Worm (Caenorhabditis elegans): Measurements from ENCODE around the gene K04F1.8.

The K04F1.8 gene

DNA sequence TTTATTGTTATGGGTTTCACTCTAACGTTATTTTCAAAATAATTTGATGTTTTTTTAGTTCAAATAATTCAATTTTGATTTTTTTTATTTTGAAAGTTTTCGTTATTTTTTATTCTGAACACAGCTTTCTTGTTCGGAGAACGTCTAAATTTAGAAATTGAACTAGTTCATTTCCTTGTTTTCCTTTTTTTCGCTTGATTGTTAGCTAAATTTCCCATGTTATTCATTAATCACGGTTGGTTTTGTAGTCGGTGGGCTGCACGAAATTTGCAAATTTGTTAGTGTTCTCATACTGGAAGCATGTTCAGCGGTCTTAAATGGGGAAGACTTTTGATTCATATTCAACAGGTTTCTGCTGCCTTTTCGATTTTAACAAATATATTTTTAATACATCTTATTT, 31.1 kb upstream of the K04F1.8 start, which contains the start of gene str-222:
Gene str-222 (plus strand): TSS at position 301 of the 400 bp plus-strand sequence.
- TF ChIP-seq egl-5 (tag; optimal IDR thresholded peaks at IDR 0.05) (no peak), nhr-67 (tag; optimal IDR thresholded peaks at IDR 0.05) (no peak), unc-62 (GFP tag; optimal IDR thresholded peaks at IDR 0.05) (no peak), nhr-76 (tag; optimal IDR thresholded peaks at IDR 0.05) (no peak), pha-4 (tag; optimal IDR thresholded peaks at IDR 0.05) (no peak), lsy-12 (tag; optimal IDR thresholded peaks at IDR 0.05) (no peak), nhr-25 (tag; optimal IDR thresholded peaks at IDR 0.05) (no peak), fkh-10 (GFP tag; optimal IDR thresholded peaks at IDR 0.05) (no peak)

DNA sequence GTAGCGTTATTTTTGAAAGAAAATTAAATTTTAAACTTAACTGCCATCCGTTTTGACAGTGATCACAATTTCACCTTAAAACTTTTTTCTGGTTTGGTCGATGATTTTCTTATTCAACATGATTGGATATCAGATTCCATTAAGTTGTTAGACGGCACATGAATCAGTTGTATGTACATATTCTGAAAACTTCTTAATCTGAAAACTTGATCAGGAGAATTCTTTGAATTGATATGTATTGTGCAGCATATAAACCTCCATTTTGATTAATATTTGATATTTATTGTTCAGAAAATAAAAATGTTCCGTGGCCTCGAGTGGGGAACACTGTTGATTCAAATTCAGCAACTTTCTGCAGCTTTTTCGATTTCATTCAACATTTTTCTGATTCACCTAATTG, 27.0 kb upstream of the K04F1.8 start, which contains the start of gene str-221:
Gene str-221 (plus strand): TSS at position 301 of the 400 bp plus-strand sequence.
- TF ChIP-seq hmg-11 (tag; optimal IDR thresholded peaks at IDR 0.05) (no peak), ztf-4 (tag; optimal IDR thresholded peaks at IDR 0.05) (no peak), R02D3.7 (tag; optimal IDR thresholded peaks at IDR 0.05) (no peak), fkh-10 (GFP tag; optimal IDR thresholded peaks at IDR 0.05) (no peak), lin-15B (tag; optimal IDR thresholded peaks at IDR 0.05) (no peak)

DNA sequence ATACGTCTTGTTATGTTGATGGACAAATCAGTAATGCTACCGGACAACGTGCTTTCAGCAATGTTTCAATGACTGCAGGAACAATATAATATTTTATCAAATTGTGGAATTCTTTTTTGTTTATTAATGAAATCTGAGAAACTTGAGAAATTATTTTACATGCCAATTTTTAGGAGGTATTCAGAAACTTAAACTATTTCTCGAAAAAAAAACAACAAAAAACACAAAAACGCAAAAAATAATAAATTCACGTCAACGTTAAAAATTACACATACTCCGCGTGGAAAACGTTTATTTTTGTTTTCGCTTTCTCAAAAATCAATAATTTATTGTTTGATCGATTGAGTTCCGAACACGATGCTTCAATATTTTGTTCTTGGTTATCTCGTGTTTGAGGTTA, 24.8 kb upstream of the K04F1.8 start, which contains the start of gene Y46H3D.1:
Gene Y46H3D.1 (plus strand): TSS at position 301 of the 400 bp plus-strand sequence.
- TF ChIP-seq sea-2 (GFP tag; optimal IDR thresholded peaks at IDR 0.05): no peak
- no peak for TF ChIP-seq skn-1 (tag; optimal IDR thresholded peaks at IDR 0.05)
- TF ChIP-seq fkh-10 (GFP tag; optimal IDR thresholded peaks at IDR 0.05): no peak
- TF ChIP-seq daf-12 (tag; optimal IDR thresholded peaks at IDR 0.05): no peak
- TF ChIP-seq zag-1 (tag; optimal IDR thresholded peaks at IDR 0.05): no peak

DNA sequence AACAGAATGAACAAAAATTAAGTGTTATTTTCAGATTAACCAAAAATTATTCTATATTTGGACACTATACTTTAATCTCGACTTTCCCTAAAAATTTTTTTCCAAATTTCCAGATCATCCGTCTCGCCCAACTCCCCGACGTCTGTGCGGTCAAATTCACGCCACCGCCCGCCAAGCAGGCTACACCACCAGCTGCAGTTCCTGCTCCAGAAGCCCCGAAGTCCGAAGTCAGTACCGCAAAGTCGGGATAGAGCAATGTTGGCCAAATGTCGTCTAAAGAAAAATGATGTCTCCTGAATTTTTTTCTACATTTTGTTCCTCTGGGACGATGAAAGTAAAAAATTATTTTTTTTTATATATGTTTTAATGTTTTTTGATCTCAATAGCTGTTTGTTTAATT, 24.2 kb upstream of the K04F1.8 start:
- no peak for TF ChIP-seq unc-62 (GFP tag; optimal IDR thresholded peaks at IDR 0.05)
- TF ChIP-seq lin-15B (tag; optimal IDR thresholded peaks at IDR 0.05): no peak
- no peak for TF ChIP-seq ZK546.5 (tag; optimal IDR thresholded peaks at IDR 0.05)
- no peak for TF ChIP-seq lin-39 (tag; optimal IDR thresholded peaks at IDR 0.05)
- TF ChIP-seq nhr-25 (tag; optimal IDR thresholded peaks at IDR 0.05): no peak
- no peak for TF ChIP-seq ceh-82 (tag; optimal IDR thresholded peaks at IDR 0.05)
- TF ChIP-seq ztf-11 (tag; optimal IDR thresholded peaks at IDR 0.05): no peak
- no peak for TF ChIP-seq elt-3 (tag; optimal IDR thresholded peaks at IDR 0.05)
- TF ChIP-seq pha-4 (tag; optimal IDR thresholded peaks at IDR 0.05): no peak
- no peak for TF ChIP-seq egl-5 (tag; optimal IDR thresholded peaks at IDR 0.05)
- TF ChIP-seq tbx-2 (tag; optimal IDR thresholded peaks at IDR 0.05): no peak
- TF ChIP-seq egl-27 (tag; optimal IDR thresholded peaks at IDR 0.05): no peak
- no peak for TF ChIP-seq nhr-77 (tag; optimal IDR thresholded peaks at IDR 0.05)
- TF ChIP-seq fos-1 (tag; optimal IDR thresholded peaks at IDR 0.05): no peak
- TF ChIP-seq elt-2 (tag; optimal IDR thresholded peaks at IDR 0.05): no peak
- no peak for TF ChIP-seq nhr-43 (tag; optimal IDR thresholded peaks at IDR 0.05; ENCODE audit: poor library complexity, severe bottlenecking)
- TF ChIP-seq elt-1 (tag; optimal IDR thresholded peaks at IDR 0.05): no peak
- TF ChIP-seq nhr-11 (tag; optimal IDR thresholded peaks at IDR 0.05): no peak
- no peak for TF ChIP-seq pqm-1 (tag; optimal IDR thresholded peaks at IDR 0.05)

DNA sequence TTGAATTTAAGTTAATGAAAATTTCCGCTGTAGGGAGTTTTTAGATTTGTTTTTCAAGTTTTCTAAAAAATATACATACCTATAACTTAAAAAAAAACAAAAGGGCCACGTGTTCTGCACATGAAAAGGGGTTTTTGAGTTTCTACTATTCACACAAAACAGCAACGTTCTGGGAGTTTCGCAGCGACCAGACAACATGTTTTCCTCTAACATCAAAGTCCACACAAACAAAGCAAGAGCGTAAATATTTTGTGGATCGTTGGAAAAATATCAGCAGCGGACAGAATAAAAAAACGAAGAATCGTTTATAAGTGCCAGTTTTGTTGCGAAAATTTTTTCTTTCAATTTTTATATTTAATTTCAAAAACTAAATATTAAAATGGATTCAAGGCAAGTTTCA, 23.1 kb upstream of the K04F1.8 start, which contains the start of gene alh-2:
Gene alh-2 (plus strand): TSS at position 284 of the 400 bp plus-strand sequence.
- TF ChIP-seq sea-2 (GFP tag; optimal IDR thresholded peaks at IDR 0.05) (no peak), pha-4 (tag; optimal IDR thresholded peaks at IDR 0.05) (no peak), elt-3 (tag; optimal IDR thresholded peaks at IDR 0.05) (no peak), ceh-82 (tag; optimal IDR thresholded peaks at IDR 0.05) (no peak), nhr-77 (tag; optimal IDR thresholded peaks at IDR 0.05) (no peak), jun-1 (tag; optimal IDR thresholded peaks at IDR 0.05) (no peak), ztf-4 (tag; optimal IDR thresholded peaks at IDR 0.05) (no peak), aly-2 (tag; optimal IDR thresholded peaks at IDR 0.05) (no peak), unc-62 (GFP tag; optimal IDR thresholded peaks at IDR 0.05) (no peak), elt-2 (tag; optimal IDR thresholded peaks at IDR 0.05) (no peak), nhr-23 (tag; optimal IDR thresholded peaks at IDR 0.05) (no peak), nfya-1 (tag; optimal IDR thresholded peaks at IDR 0.05; ENCODE audit: insufficient read depth) (no peak), fkh-10 (GFP tag; optimal IDR thresholded peaks at IDR 0.05) (no peak), mml-1 (tag; optimal IDR thresholded peaks at IDR 0.05) (no peak), daf-12 (tag; optimal IDR thresholded peaks at IDR 0.05) (no peak), egl-27 (tag; optimal IDR thresholded peaks at IDR 0.05) (no peak), ceh-28 (tag; optimal IDR thresholded peaks at IDR 0.05) (no peak), fkh-2 (tag; optimal IDR thresholded peaks at IDR 0.05) (no peak)

All from whole organism, L3 larva.